Fruit fly (Drosophila melanogaster): ENCODE data around the gene CG5346.

dm6 chr3R:22494523-22495309 is 33.7 kb downstream of the CG5346 start:
- TF ChIP-seq Myc (optimal IDR thresholded peaks at IDR 0.05) = no peak
- TF ChIP-seq psq (GFP tag; optimal IDR thresholded peaks at IDR 0.05) = no peak
- no peak for TF ChIP-seq brk (GFP tag; optimal IDR thresholded peaks at IDR 0.05)
- TF ChIP-seq OdsH (GFP tag; optimal IDR thresholded peaks at IDR 0.05) = no peak
- peak; percentile 2 for TF ChIP-seq h (GFP tag; optimal IDR thresholded peaks at IDR 0.05)
- TF ChIP-seq Hr83 (GFP tag; optimal IDR thresholded peaks at IDR 0.05; ENCODE audit: poor library complexity, severe bottlenecking) = no peak
- TF ChIP-seq usp (GFP tag; optimal IDR thresholded peaks at IDR 0.05) = no peak
- TF ChIP-seq jim (GFP tag; optimal IDR thresholded peaks at IDR 0.05) = no peak

Measured in whole organism, wandering third instar larva.